Worm (Caenorhabditis elegans) whole organism, L1 larva: ENCODE results near the gene ifg-1.

ENCODE experiments used
- Y116A8C.19 ChIP-seq: sonication (generic microtip); optimal IDR thresholded peaks from 2 replicates; lab custom pipeline; 2016; ENCODE audit warnings: missing compliant biosample characterization, missing genetic modification characterization, borderline replicate concordance
- aha-1 ChIP-seq: fragments of 150-350 bp; optimal IDR thresholded peaks from 2 replicates; lab custom pipeline; 2014; ENCODE audit warnings: missing biosample characterization, missing genetic modification characterization
- aly-2 ChIP-seq: fragments of 150-350 bp; optimal IDR thresholded peaks from 2 replicates; lab custom pipeline; 2014; ENCODE audit warnings: missing biosample characterization, missing genetic modification characterization
- blmp-1 ChIP-seq: fragments of 150-350 bp; optimal IDR thresholded peaks from 2 replicates; lab custom pipeline; 2014; ENCODE audit warnings: missing biosample characterization, missing genetic modification characterization
- ceh-8 ChIP-seq: fragments of 200-800 bp; sonication (Bioruptor generic); optimal IDR thresholded peaks from 2 replicates; lab custom pipeline; 2018; ENCODE audit warnings: mild to moderate bottlenecking, missing genetic modification characterization, moderate library complexity, missing compliant biosample characterization
- ceh-82 ChIP-seq, 3 experiments: fragments of 150-350 bp in 1 of 3; sonication (generic microtip) in 2 of 3; optimal IDR thresholded peaks; 2 replicates each; lab custom pipeline; 2014 to 2017; ENCODE audit warnings: missing biosample characterization in 3 of 3, missing genetic modification characterization in 3 of 3
- ces-1 ChIP-seq: fragments of 150-350 bp; optimal IDR thresholded peaks from 2 replicates; lab custom pipeline; 2014; ENCODE audit warnings: missing biosample characterization, missing genetic modification reagents, missing genetic modification characterization
- elt-3 ChIP-seq, 6 experiments: fragments of 150-350 bp in 1 of 6; sonication (generic microtip); optimal IDR thresholded peaks; 2 replicates each; lab custom pipeline; 2017 to 2018; ENCODE audit warnings: missing biosample characterization in 6 of 6, missing genetic modification characterization in 6 of 6, inconsistent platforms in 1 of 6
- fkh-8 ChIP-seq: sonication (generic microtip); optimal IDR thresholded peaks from 2 replicates; lab custom pipeline; 2016; ENCODE audit warnings: mild to moderate bottlenecking, missing genetic modification characterization, missing compliant biosample characterization
- fos-1 ChIP-seq: fragments of 150-350 bp; optimal IDR thresholded peaks from 2 replicates; lab custom pipeline; 2014; ENCODE audit warnings: missing biosample characterization, missing genetic modification characterization
- hpl-2 ChIP-seq: fragments of 150-350 bp; optimal IDR thresholded peaks from 2 replicates; lab custom pipeline; 2014; ENCODE audit warnings: missing biosample characterization, missing genetic modification reagents, missing genetic modification characterization
- irx-1 ChIP-seq: sonication (generic microtip); optimal IDR thresholded peaks from 2 replicates; lab custom pipeline; 2016; ENCODE audit warnings: missing genetic modification characterization, missing compliant biosample characterization
- isw-1 ChIP-seq: fragments of 200-800 bp; sonication (Bioruptor generic); IDR thresholded peaks from 2 replicates; pipeline ENCODE4 v1.3.6; 2022; ENCODE audit warnings: missing genetic modification characterization, missing compliant biosample characterization
- lin-14 ChIP-seq: fragments of 200-800 bp; sonication (Bioruptor generic); optimal IDR thresholded peaks from 2 replicates; lab custom pipeline; 2018; ENCODE audit warnings: mild to moderate bottlenecking, missing genetic modification characterization, moderate library complexity, missing compliant biosample characterization
- lin-35 ChIP-seq, 2 experiments: fragments of 150-350 bp; optimal IDR thresholded peaks; 2 replicates each; lab custom pipeline; 2014; ENCODE audit warnings: missing biosample characterization in 2 of 2, missing genetic modification characterization in 2 of 2, missing genetic modification reagents in 2 of 2
- lir-3 ChIP-seq: sonication (generic microtip); optimal IDR thresholded peaks from 2 replicates; lab custom pipeline; 2016; ENCODE audit warnings: mild to moderate bottlenecking, missing genetic modification characterization, moderate library complexity, missing compliant biosample characterization; ENCODE audit not compliant: poor library complexity
- mdl-1 ChIP-seq, 2 experiments: fragments of 150-350 bp; optimal IDR thresholded peaks; 2 replicates each; lab custom pipeline; 2014 to 2017; ENCODE audit warnings: missing biosample characterization in 2 of 2, missing genetic modification characterization in 2 of 2, inconsistent platforms in 1 of 2
- mef-2 ChIP-seq: fragments of 150-350 bp; optimal IDR thresholded peaks from 2 replicates; lab custom pipeline; 2014; ENCODE audit warnings: missing biosample characterization, missing genetic modification characterization
- mep-1 ChIP-seq: fragments of 150-350 bp; optimal IDR thresholded peaks from 2 replicates; lab custom pipeline; 2014; ENCODE audit warnings: missing biosample characterization, missing genetic modification characterization
- nhr-11 ChIP-seq: fragments of 150-350 bp; optimal IDR thresholded peaks from 2 replicates; lab custom pipeline; 2014; ENCODE audit warnings: missing biosample characterization, missing genetic modification characterization
- nhr-12 ChIP-seq: sonication (generic microtip); optimal IDR thresholded peaks from 2 replicates; lab custom pipeline; 2017; ENCODE audit warnings: missing biosample characterization, missing genetic modification characterization
- nhr-19 ChIP-seq: fragments of 200-800 bp; sonication (Bioruptor generic); conservative IDR thresholded peaks from 2 replicates; pipeline ENCODE4 v1.3.6; 2022; ENCODE audit warnings: missing genetic modification characterization, missing compliant biosample characterization
- nhr-20 ChIP-seq: sonication (generic microtip); optimal IDR thresholded peaks from 2 replicates; lab custom pipeline; 2016; ENCODE audit warnings: mild to moderate bottlenecking, missing genetic modification characterization, missing compliant biosample characterization
- nhr-85 ChIP-seq: sonication (generic microtip); peaks from one replicate; lab custom pipeline; 2016; ENCODE audit warnings: missing genetic modification characterization, inconsistent platforms, missing compliant biosample characterization
- pax-3 ChIP-seq: fragments of 200-800 bp; sonication (Bioruptor generic); optimal IDR thresholded peaks from 2 replicates; lab custom pipeline; 2018; ENCODE audit warnings: mild to moderate bottlenecking, missing genetic modification characterization, moderate library complexity, missing compliant biosample characterization
- pqm-1 ChIP-seq: sonication (generic microtip); optimal IDR thresholded peaks from 3 replicates; lab custom pipeline; 2017; ENCODE audit warnings: missing biosample characterization, missing genetic modification characterization
- snu-23 ChIP-seq: sonication (generic microtip); optimal IDR thresholded peaks from 2 replicates; lab custom pipeline; 2016; ENCODE audit warnings: missing genetic modification characterization, missing compliant biosample characterization
- sptf-1 ChIP-seq: fragments of 150-350 bp; optimal IDR thresholded peaks from 2 replicates; lab custom pipeline; 2014; ENCODE audit warnings: missing biosample characterization, missing genetic modification characterization
- unc-130 ChIP-seq: fragments of 150-350 bp; optimal IDR thresholded peaks from 2 replicates; lab custom pipeline; 2017; ENCODE audit warnings: missing biosample characterization, missing genetic modification characterization, inconsistent platforms
- unc-30 ChIP-seq: sonication (generic microtip); optimal IDR thresholded peaks from 2 replicates; lab custom pipeline; 2017; ENCODE audit warnings: missing biosample characterization, missing genetic modification characterization
- unc-62 ChIP-seq: fragments of 150-350 bp; optimal IDR thresholded peaks from 2 replicates; lab custom pipeline; 2014; ENCODE audit warnings: missing biosample characterization, missing genetic modification reagents, missing genetic modification characterization
- vab-15 ChIP-seq: sonication (generic microtip); optimal IDR thresholded peaks from 2 replicates; lab custom pipeline; 2017; ENCODE audit warnings: missing genotype, mild to moderate bottlenecking, missing genetic modification characterization, missing compliant biosample characterization
- zag-1 ChIP-seq: fragments of 150-350 bp; optimal IDR thresholded peaks from 2 replicates; lab custom pipeline; 2014; ENCODE audit warnings: missing biosample characterization, missing genetic modification characterization
- zip-4 ChIP-seq: fragments of 200-800 bp; sonication (Bioruptor generic); optimal IDR thresholded peaks from 2 replicates; lab custom pipeline; 2018; ENCODE audit warnings: mild to moderate bottlenecking, missing genetic modification characterization, moderate library complexity, missing compliant biosample characterization
- ztf-11 ChIP-seq, 2 experiments: sonication (generic microtip); optimal IDR thresholded peaks; 2 replicates each; lab custom pipeline; 2016 to 2017; ENCODE audit warnings: missing genetic modification characterization in 2 of 2, missing biosample characterization in 1 of 2, missing compliant biosample characterization in 1 of 2
- ztf-4 ChIP-seq: fragments of 150-350 bp; optimal IDR thresholded peaks from 2 replicates; lab custom pipeline; 2014; ENCODE audit warnings: missing biosample characterization, missing genetic modification characterization

Gene ifg-1

DNA sequence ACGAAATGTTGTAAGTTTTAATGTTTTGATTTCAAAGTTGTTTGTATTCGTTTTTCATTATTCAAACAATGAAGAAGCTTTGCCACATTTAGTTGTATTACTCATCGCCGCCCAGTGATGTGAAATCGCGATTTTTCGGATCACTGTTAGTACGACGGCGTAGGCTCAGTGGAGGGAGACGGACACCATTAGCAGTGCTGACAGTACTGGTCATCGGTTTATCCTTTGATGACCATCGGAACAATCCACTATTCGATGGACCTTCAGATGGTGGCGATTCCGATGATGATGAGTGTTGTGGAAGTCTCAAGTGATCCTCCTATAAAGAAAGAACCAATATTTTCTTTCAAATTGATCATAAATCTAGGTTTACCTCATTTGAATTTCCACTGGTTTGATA lies 29.5 kb upstream of the ifg-1 start:
- no peak for TF ChIP-seq nhr-12
- TF ChIP-seq sptf-1 (tag; lab: Kevin White, UChicago) = no peak
- no peak for TF ChIP-seq ces-1 (GFP tag; lab: Kevin White, UChicago)
- peak in 1 of 2 experiments; percentile 1 for TF ChIP-seq lin-35 (GFP tag; optimal IDR thresholded peaks at IDR 0.05; lab: Kevin White, UChicago)
- no peak for TF ChIP-seq zip-4 (GFP tag; lab: Kevin White, UChicago)
- no peak for TF ChIP-seq pax-3 (tag; lab: Kevin White, UChicago)
- TF ChIP-seq mef-2 (tag; lab: Kevin White, UChicago) = no peak
- TF ChIP-seq ztf-4 (tag; lab: Kevin White, UChicago) = no peak
- no peak for TF ChIP-seq unc-30
- TF ChIP-seq lin-14 (GFP tag; lab: Kevin White, UChicago) = no peak
- peak; percentile 5 for TF ChIP-seq aly-2 (tag; lab: Kevin White, UChicago)
- TF ChIP-seq unc-130 (tag; lab: Kevin White, UChicago) = no peak
- peak; percentile 53 for TF ChIP-seq nhr-85 (tag; lab: Kevin White, UChicago)

DNA sequence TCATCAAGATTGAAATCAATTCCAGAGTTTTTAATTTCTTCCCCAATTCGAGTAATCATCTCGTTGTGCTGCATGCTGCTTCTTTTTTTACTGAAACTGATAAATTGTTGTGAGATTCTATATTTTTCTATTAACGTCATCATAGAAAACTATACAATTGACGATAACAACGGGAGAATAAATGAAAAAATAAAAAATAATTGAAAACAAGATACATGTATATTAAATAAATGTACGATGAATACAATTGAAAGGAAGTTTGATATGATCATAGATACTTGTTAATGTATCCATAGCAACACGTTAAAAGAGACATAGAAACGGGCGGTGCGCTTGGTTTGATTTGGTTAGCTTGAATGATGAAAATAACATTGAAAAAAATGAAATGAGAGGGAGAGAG lies 26.6 kb upstream of the ifg-1 start, which contains the start of gene T05C12.8:
TSS of gene T05C12.8 (minus strand) at position 101 of the 400 bp plus-strand sequence.
- peak; percentile 85 for TF ChIP-seq fkh-8 (tag; lab: Kevin White, UChicago)
- TF ChIP-seq mep-1 = no peak

DNA sequence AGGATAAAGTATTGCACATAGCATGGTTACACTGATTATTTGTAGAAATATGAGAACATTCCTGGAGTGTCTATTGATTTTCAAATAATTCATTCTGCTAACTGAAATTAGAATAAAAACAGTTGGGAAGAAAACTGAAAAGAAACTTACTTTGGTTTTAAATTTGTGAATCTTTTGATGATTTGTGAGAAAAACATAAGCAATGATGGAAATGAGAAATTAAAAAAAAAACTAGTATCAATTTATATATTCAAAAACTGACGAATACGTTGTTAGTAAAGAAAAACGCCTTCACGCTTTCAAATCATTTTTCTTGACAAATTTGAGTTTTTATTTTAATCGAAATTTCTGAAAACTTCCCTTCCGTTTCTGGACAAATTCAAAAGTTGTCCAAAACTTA lies 23.9 kb upstream of the ifg-1 start, which contains the start of gene T05C12.9:
TSS of gene T05C12.9 (minus strand) at position 101 of the 400 bp plus-strand sequence.
- TF ChIP-seq pqm-1 = no peak
- no peak for TF ChIP-seq Y116A8C.19

DNA sequence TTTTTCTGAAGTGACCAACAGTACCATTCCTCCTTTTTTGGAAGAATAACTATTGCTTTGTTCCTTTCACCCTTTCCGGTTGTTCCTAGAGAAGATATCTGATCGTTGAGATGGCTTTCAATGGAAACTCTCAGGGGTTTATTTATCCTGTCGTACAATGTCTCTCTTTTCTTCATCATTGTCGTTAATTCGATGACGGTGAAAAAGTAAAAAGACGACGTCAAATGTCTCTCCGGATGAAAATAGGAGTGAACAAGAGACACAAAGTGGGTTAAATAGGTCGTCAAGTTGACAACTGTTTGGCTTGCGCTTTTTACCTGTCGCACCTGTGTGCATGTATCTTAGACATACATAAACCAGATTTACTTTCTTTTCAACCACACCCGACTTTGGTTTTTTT lies 23.1 kb upstream of the ifg-1 start:
- TF ChIP-seq nhr-20 (tag; lab: Kevin White, UChicago) (no peak), blmp-1 (tag; lab: Kevin White, UChicago) (peak; percentile 96)
- TF ChIP-seq, all 84 proteins: peak for 1

DNA sequence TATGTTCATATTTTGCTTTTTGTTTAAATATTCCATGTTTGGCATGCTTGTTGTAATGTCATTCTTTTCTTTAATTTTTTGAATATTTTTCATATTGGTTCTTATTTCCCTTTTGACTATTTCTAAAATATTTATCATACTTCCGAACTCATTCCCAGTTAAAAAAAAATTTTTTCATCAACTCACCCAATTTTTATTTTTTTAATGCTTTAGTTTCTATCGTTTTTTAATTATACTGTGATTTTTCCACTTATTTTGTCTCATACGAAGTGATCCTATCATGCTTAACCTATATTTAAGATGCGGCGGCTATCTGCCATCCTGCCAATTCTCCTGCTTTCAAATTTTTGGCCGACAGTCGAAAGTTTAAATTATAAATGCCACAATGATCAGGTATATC lies 18.5 kb upstream of the ifg-1 start, which contains the start of gene qua-1:
TSS of gene qua-1 (plus strand) at position 301 of the 400 bp plus-strand sequence.
- TF ChIP-seq zag-1 (tag; lab: Kevin White, UChicago) (no peak), vab-15 (no peak), nhr-20 (tag; lab: Kevin White, UChicago) (no peak), nhr-11 (no peak), fos-1 (no peak), unc-130 (tag; lab: Kevin White, UChicago) (no peak), fkh-8 (tag; lab: Kevin White, UChicago) (no peak), lir-3 (no peak), hpl-2 (no peak), snu-23 (GFP tag; lab: Kevin White, UChicago) (no peak), ceh-82 (tag; optimal IDR thresholded peaks at IDR 0.05; lab: Kevin White, UChicago) (no peak), nhr-19 (GFP tag; lab: Robert Waterston, UW) (no peak), Y116A8C.19 (no peak), irx-1 (tag; lab: Kevin White, UChicago) (no peak), mep-1 (no peak)
- TF ChIP-seq, all 84 proteins: peak for 0

DNA sequence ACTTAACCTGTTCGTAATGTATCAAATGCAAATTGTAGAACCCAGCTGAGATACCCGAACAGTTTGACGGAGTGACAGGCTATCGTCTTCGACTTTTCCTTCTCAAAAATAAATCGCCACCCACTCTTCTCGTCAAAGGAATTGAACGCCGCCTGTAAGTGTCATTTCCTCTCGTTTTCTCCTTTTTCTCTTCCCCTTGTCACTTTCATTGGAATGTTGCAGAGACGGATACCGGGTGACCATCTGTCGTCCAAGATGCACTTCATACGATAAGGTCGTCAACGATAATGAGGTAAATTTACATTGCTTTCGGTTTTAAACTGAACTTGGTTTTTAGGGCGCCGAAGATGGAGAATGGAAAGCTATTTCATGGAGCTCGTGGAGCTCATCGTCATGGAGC lies 17.2 kb upstream of the ifg-1 start:
- TF ChIP-seq ceh-8 (GFP tag; lab: Kevin White, UChicago) (no peak), nhr-85 (tag; lab: Kevin White, UChicago) (peak; percentile 30), blmp-1 (tag; lab: Kevin White, UChicago) (peak; percentile 100), nhr-12 (no peak), zag-1 (tag; lab: Kevin White, UChicago) (no peak), lin-14 (GFP tag; lab: Kevin White, UChicago) (peak; percentile 34), ztf-11 (tag; optimal IDR thresholded peaks at IDR 0.05; lab: Kevin White, UChicago) (no peak), mdl-1 (tag; optimal IDR thresholded peaks at IDR 0.05; lab: Kevin White, UChicago) (no peak), elt-3 (tag; optimal IDR thresholded peaks at IDR 0.05; lab: Kevin White, UChicago) (peak in 1 of 6 experiments; percentile 27), isw-1 (GFP tag; lab: Robert Waterston, UW) (no peak), unc-62 (GFP tag; lab: Kevin White, UChicago) (no peak), aha-1 (tag; lab: Kevin White, UChicago) (no peak)
